Worm (Caenorhabditis elegans) whole organism, late embryonic: ENCODE measurements around the gene Y105C5A.1.

Experiments
- F13H6.1 ChIP-seq: sonication (generic microtip); optimal IDR thresholded peaks from 2 replicates; lab custom pipeline; 2016; ENCODE audit warnings: missing genetic modification characterization, missing compliant biosample characterization
- K09A11.1 ChIP-seq: sonication (generic microtip); optimal IDR thresholded peaks from 2 replicates; lab custom pipeline; 2017; ENCODE audit warnings: antibody characterized with exemption, mild to moderate bottlenecking, missing genetic modification characterization, missing compliant biosample characterization; ENCODE audit not compliant: insufficient read depth
- ama-1 ChIP-seq: fragments of 150-350 bp; optimal IDR thresholded peaks from 2 replicates; lab custom pipeline; 2014
- ceh-31 ChIP-seq: sonication (generic microtip); optimal IDR thresholded peaks from 2 replicates; lab custom pipeline; 2016; ENCODE audit warnings: missing genetic modification characterization, missing compliant biosample characterization
- ceh-6 ChIP-seq: fragments of 200-800 bp; sonication (Bioruptor generic); optimal IDR thresholded peaks from 2 replicates; lab custom pipeline; 2018; ENCODE audit warnings: mild to moderate bottlenecking, missing genetic modification characterization, missing compliant biosample characterization
- che-1 ChIP-seq: sonication (generic microtip); optimal IDR thresholded peaks from 2 replicates; lab custom pipeline; 2016; ENCODE audit warnings: mild to moderate bottlenecking, missing genetic modification characterization, missing compliant biosample characterization
- elt-2 ChIP-seq: sonication (generic microtip); optimal IDR thresholded peaks from 2 replicates; lab custom pipeline; 2016; ENCODE audit warnings: missing genetic modification reagents, missing genetic modification characterization, missing compliant biosample characterization
- fax-1 ChIP-seq: sonication (generic microtip); optimal IDR thresholded peaks from 2 replicates; lab custom pipeline; 2016; ENCODE audit warnings: missing genotype, missing genetic modification characterization, missing compliant biosample characterization
- nhr-11 ChIP-seq: fragments of 150-350 bp; optimal IDR thresholded peaks from 2 replicates; lab custom pipeline; 2014; ENCODE audit warnings: missing biosample characterization, missing genetic modification characterization
- pqm-1 ChIP-seq: sonication (generic microtip); optimal IDR thresholded peaks from 2 replicates; lab custom pipeline; 2016; ENCODE audit warnings: missing genetic modification characterization, missing compliant biosample characterization
- sox-4 ChIP-seq: sonication (generic microtip); optimal IDR thresholded peaks from 2 replicates; lab custom pipeline; 2017; ENCODE audit warnings: mild to moderate bottlenecking, missing genetic modification characterization, inconsistent platforms, missing compliant biosample characterization

ce11 chrIV:15572106-15572505, 7.9 kb upstream of the Y105C5A.1 start:
- TF ChIP-seq sox-4 (tag; lab: Kevin White, UChicago) (no peak), K09A11.1 (tag; lab: Kevin White, UChicago) (no peak), F13H6.1 (tag; lab: Kevin White, UChicago) (no peak), ceh-6 (GFP tag; lab: Kevin White, UChicago) (no peak), fax-1 (tag; lab: Kevin White, UChicago) (no peak), ceh-31 (tag; lab: Kevin White, UChicago) (no peak), elt-2 (tag; lab: Kevin White, UChicago) (no peak), che-1 (tag; lab: Kevin White, UChicago) (no peak), pqm-1 (tag; lab: Kevin White, UChicago) (no peak), ama-1 (lab: Kevin White, UChicago) (no peak), nhr-11 (no peak)
